Worm (Caenorhabditis elegans): ENCODE results near the gene T04C12.33.

Gene T04C12.33

DNA sequence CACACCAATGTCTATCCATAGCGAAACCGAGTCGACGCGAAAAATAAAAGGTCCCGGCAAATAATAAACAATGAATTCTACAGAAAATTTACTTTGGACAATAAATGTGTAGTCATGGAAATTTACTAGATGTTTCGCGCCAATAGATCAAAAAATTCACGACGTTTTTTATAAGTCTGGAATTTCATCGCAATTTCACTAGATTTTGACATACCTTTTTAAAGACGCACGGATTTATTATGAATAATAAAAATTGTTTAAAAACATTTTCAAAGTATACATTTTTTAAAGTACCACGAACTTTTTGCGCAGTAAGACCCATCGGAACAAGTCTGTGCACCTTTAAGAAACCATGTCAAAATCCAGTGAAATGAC is 24.0 kb downstream of the T04C12.33 start:
- no peak for TF ChIP-seq ham-2 (GFP tag; optimal IDR thresholded peaks at IDR 0.05)
- no peak for TF ChIP-seq blmp-1 (tag; optimal IDR thresholded peaks at IDR 0.05)
- TF ChIP-seq sptf-1 (tag; optimal IDR thresholded peaks at IDR 0.05), result no peak

DNA sequence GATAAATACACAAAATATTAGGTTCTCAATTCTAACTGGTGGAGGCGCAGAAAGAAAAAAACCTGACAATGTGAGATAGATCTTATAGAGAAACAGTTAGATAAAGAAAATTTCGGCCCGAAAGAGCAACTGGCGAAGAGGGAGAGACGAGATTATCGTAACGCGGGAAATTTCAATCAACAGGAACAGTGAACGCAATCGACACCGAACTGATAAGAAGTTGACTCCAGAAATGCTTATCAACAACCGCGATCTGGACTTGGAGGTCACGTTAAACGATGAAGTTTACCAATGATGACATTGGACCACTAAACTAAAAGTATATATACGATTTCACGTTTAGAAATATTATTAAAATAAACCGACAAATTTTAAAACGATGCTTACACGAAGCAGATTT is 24.4 kb downstream of the T04C12.33 start:
- no peak for TF ChIP-seq tbx-8 (GFP tag; optimal IDR thresholded peaks at IDR 0.05)
- no peak for TF ChIP-seq mep-1 (tag; optimal IDR thresholded peaks at IDR 0.05)
- peak; percentile 92 for TF ChIP-seq elt-1 (tag; optimal IDR thresholded peaks at IDR 0.05; ENCODE audit: borderline replicate concordance, insufficient read depth)

DNA sequence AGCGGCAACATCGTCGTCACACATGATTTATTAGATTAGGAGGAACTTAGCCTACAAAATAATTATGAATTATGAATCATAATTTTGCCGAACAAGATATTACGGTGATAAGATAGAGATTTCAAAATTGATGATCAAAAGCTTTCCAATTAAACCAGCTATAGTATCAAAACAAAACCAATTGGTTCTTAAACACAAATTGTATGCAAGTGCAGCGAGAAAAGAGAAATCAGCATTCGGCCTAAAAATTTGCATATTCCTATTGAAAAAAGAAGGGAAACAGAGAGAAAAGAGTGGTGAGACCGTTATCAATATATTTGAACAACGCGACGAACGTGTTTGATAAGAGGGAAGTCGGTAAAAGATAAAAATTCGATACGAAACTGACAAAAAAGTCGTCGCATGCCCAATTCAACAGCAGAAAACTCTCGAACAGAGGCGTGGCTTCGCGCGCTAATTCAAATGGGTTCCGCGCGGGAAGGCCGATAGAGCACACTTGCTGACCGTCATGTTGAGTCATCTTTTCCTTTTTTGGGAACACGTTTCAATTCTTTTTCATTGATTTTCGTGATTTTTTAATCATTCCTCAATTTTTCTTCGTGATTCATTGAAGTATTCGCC is 26.2 kb downstream of the T04C12.33 start, which contains the start of gene act-2:
Gene act-2 (minus strand): TSS at position 51 of the 621 bp plus-strand sequence.
- TF ChIP-seq ceh-83 (GFP tag; optimal IDR thresholded peaks at IDR 0.05) (no peak), blmp-1 (tag; optimal IDR thresholded peaks at IDR 0.05) (no peak), pha-4 (tag; optimal IDR thresholded peaks at IDR 0.05) (peak; percentile 76), nhr-237 (tag; optimal IDR thresholded peaks at IDR 0.05) (peak; percentile 19), mls-2 (tag; optimal IDR thresholded peaks at IDR 0.05) (no peak), ces-1 (GFP tag; optimal IDR thresholded peaks at IDR 0.05) (peak; percentile 69), mep-1 (tag; optimal IDR thresholded peaks at IDR 0.05) (peak; percentile 79), unc-120 (tag; optimal IDR thresholded peaks at IDR 0.05; ENCODE audit: poor library complexity, severe bottlenecking) (peak; percentile 46), nhr-28 (tag; optimal IDR thresholded peaks at IDR 0.05) (no peak), cnd-1 (tag; optimal IDR thresholded peaks at IDR 0.05) (peak; percentile 49), ceh-39 (tag; optimal IDR thresholded peaks at IDR 0.05) (peak; percentile 74), ztf-11 (tag; optimal IDR thresholded peaks at IDR 0.05) (no peak), lin-13 (tag; optimal IDR thresholded peaks at IDR 0.05) (peak; percentile 67), lsy-2 (tag; optimal IDR thresholded peaks at IDR 0.05) (peak; percentile 64)

DNA sequence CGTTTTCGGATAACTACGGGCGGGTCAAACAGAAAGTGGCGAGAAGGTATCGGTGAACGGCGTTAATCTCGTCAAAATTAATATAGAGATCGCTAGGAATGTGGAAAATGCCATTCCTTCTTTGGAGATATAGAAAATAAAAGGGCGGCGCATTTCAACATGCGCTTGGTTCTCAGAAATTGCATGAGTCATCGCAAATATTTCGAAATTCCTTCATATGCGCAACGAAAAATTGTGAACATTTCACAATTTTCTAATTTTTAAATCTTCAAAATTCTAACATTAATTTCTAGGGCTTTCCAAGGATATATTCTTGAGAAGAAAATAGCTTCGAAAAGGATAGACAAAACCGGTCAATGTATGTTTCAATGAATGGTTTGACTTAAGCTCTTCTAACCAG is 26.9 kb downstream of the T04C12.33 start:
- no peak for TF ChIP-seq mls-2 (tag; optimal IDR thresholded peaks at IDR 0.05)

DNA sequence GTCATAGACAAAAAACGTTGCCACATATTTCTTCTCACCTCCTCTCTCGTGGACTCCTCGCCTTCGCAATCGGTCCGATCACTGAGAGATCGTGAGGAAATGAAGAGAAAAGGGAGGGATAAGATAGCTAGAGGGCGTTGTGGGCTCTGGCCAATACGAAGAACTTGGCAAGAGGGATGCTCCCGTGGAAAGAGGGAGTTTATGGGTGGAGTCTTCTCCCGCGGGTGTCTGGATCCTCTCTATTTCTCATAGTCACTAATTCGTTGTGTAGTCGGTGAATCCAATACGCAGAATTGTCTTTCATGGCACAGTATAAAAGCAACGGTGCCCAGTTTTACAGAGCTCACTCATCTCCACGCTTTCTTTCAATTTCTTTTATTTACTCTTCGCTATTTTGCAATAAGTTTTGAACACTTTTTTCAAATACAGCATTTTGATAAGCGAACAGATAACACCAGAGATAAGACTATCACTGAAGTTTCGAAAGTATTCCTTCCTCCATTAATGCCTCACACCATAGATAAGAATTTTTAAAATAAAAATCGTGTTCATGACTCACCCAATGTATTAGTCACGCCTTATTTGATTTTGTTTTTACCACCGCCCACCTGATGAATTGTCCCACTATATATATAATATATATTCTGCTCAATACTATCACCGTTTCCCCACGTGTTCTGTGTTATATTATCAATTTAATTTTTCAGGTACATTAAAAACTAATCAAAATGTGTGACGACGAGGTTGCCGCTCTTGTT is 28.5 kb downstream of the T04C12.33 start, which contains the start of gene act-1:
Gene act-1 (plus strand): TSS at position 708 of the 758 bp plus-strand sequence.
- TF ChIP-seq pha-4 (tag; optimal IDR thresholded peaks at IDR 0.05) (no peak), mls-2 (tag; optimal IDR thresholded peaks at IDR 0.05) (no peak), lin-32 (GFP tag; optimal IDR thresholded peaks at IDR 0.05) (no peak), M03D4.4 (tag; optimal IDR thresholded peaks at IDR 0.05) (peak; percentile 43), tbx-8 (GFP tag; optimal IDR thresholded peaks at IDR 0.05) (no peak), ces-1 (GFP tag; optimal IDR thresholded peaks at IDR 0.05) (no peak), elt-1 (tag; optimal IDR thresholded peaks at IDR 0.05; ENCODE audit: borderline replicate concordance, insufficient read depth) (no peak), hlh-1 (tag; optimal IDR thresholded peaks at IDR 0.05) (peak; percentile 40), sem-2 (GFP tag; optimal IDR thresholded peaks at IDR 0.05) (no peak), ceh-43 (GFP tag; optimal IDR thresholded peaks at IDR 0.05) (no peak), unc-120 (tag; optimal IDR thresholded peaks at IDR 0.05; ENCODE audit: poor library complexity, severe bottlenecking) (peak; percentile 95), elt-3 (tag; optimal IDR thresholded peaks at IDR 0.05) (no peak), ztf-11 (tag; optimal IDR thresholded peaks at IDR 0.05) (no peak), nhr-28 (tag; optimal IDR thresholded peaks at IDR 0.05) (no peak), nhr-76 (tag; optimal IDR thresholded peaks at IDR 0.05) (no peak), snpc-4 (tag; optimal IDR thresholded peaks at IDR 0.05) (no peak), zip-8 (tag; optimal IDR thresholded peaks at IDR 0.05) (no peak), nhr-237 (tag; optimal IDR thresholded peaks at IDR 0.05) (no peak), unc-62 (GFP tag; optimal IDR thresholded peaks at IDR 0.05) (peak; percentile 32), sptf-1 (tag; optimal IDR thresholded peaks at IDR 0.05) (peak; percentile 21), mab-5 (tag; optimal IDR thresholded peaks at IDR 0.05) (no peak)

Data from whole organism, mixed stage, embryonic.